Worm (Caenorhabditis elegans) whole organism, L2 larva: ENCODE measurements around the gene C06A1.6.

Experiments
- R02D3.7 ChIP-seq: fragments of 150-350 bp; optimal IDR thresholded peaks from 2 replicates; lab custom pipeline; 2014; ENCODE audit warnings: missing biosample characterization, missing genetic modification characterization
- ama-1 ChIP-seq: fragments of 150-350 bp; optimal IDR thresholded peaks from 2 replicates; lab custom pipeline; 2018; ENCODE audit warnings: inconsistent platforms
- ceh-16 ChIP-seq: fragments of 150-350 bp; optimal IDR thresholded peaks from 2 replicates; lab custom pipeline; 2014; ENCODE audit warnings: missing biosample characterization, missing genetic modification characterization
- ceh-82 ChIP-seq: fragments of 150-350 bp; optimal IDR thresholded peaks from 2 replicates; lab custom pipeline; 2014; ENCODE audit warnings: missing biosample characterization, missing genetic modification characterization
- lin-11 ChIP-seq: fragments of 150-350 bp; sonication (generic microtip); optimal IDR thresholded peaks from 2 replicates; lab custom pipeline; 2014; ENCODE audit warnings: missing biosample characterization, missing genetic modification characterization, inconsistent platforms, mixed read lengths
- nhr-11 ChIP-seq: fragments of 150-350 bp; optimal IDR thresholded peaks from 2 replicates; lab custom pipeline; 2014; ENCODE audit warnings: missing biosample characterization, missing genetic modification characterization
- nhr-12 ChIP-seq: fragments of 150-350 bp; optimal IDR thresholded peaks from 2 replicates; lab custom pipeline; 2014; ENCODE audit warnings: missing biosample characterization, missing genetic modification characterization
- nhr-25 ChIP-seq: fragments of 150-350 bp; sonication (generic microtip); optimal IDR thresholded peaks from 3 replicates; lab custom pipeline; 2014; ENCODE audit warnings: missing biosample characterization, missing genetic modification characterization
- sem-4 ChIP-seq: fragments of 150-350 bp; optimal IDR thresholded peaks from 2 replicates; lab custom pipeline; 2014; ENCODE audit warnings: missing biosample characterization, missing genetic modification reagents, missing genetic modification characterization
- skn-1 ChIP-seq: sonication (generic microtip); optimal IDR thresholded peaks from 2 replicates; lab custom pipeline; 2017; ENCODE audit warnings: missing biosample characterization, missing genetic modification characterization
- ztf-11 ChIP-seq: sonication (generic microtip); optimal IDR thresholded peaks from 2 replicates; lab custom pipeline; 2017; ENCODE audit warnings: missing biosample characterization, missing genetic modification characterization

DNA sequence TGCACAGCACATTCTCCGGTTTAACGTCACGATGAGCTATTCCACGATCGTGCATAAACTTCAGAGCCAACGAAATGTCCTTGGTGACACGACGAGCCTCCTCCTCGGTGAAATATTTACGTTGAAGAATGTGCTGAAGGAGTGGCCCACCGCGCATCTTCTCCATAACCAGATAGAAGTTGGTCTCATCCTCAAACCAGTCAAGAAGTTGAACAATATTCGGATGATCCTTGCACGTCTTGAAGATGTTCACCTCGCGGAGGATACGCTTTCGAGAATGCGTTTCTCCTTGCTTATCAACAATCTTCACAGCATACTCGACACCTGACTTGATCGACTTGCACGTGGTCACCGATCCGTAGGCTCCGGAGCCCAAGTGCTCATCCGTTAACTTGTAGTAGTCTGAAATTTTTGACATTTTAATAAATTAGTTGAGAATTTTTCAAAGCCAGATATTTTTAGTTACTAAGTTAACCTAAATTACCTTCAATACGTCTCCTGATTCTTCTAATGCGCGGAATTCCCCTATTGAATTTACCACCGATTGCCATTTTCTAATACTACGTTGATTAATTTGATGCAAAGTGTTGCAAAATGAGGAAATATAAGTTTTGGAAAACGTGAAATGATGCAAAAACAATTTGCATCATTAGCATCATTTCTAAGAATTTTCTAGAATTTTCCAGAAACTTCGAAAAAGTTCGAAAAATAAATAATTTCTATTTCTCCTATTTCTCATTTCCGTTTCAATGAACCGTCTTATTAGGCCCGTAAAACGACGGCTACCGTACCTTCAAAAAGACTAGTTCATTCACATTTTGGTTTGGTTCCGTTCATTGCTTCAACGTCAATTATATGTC, 18.3 kb downstream of the C06A1.6 start:
- TF ChIP-seq ceh-82 (tag; lab: Kevin White, UChicago) (no peak), ama-1 (lab: Kevin White, UChicago) (no peak), lin-11 (tag; lab: Kevin White, UChicago) (no peak), nhr-11 (tag; lab: Kevin White, UChicago) (no peak), ceh-16 (tag; lab: Kevin White, UChicago) (no peak), ztf-11 (tag; lab: Kevin White, UChicago) (no peak), sem-4 (no peak), nhr-25 (tag; lab: Kevin White, UChicago) (no peak), nhr-12 (tag; lab: Kevin White, UChicago) (no peak), skn-1 (tag; lab: Kevin White, UChicago) (no peak), R02D3.7 (no peak)
